Fruit fly (Drosophila melanogaster) whole organism, prepupa: ENCODE measurements around the gene p24-2.

Experiments used
- Blimp-1 ChIP-seq: fragments of 200-800 bp; sonication (Bioruptor generic); optimal IDR thresholded peaks from 3 replicates; lab custom pipeline; 2017; ENCODE audit warnings: missing biosample characterization, missing genetic modification characterization, mild to moderate bottlenecking, moderate library complexity, missing genetic modification reagents
- CG10669 ChIP-seq: fragments of 200-800 bp; sonication (Bioruptor generic); optimal IDR thresholded peaks from 3 replicates; lab custom pipeline; 2018; ENCODE audit warnings: missing biosample characterization, mild to moderate bottlenecking, missing genetic modification characterization, moderate library complexity
- CG11762 ChIP-seq: fragments of 200-800 bp; sonication (Bioruptor generic); optimal IDR thresholded peaks from 3 replicates; lab custom pipeline; 2016; ENCODE audit warnings: missing biosample characterization, missing genetic modification characterization; ENCODE audit not compliant: insufficient read depth
- CG6854 ChIP-seq: fragments of 200-800 bp; sonication (Bioruptor generic); optimal IDR thresholded peaks from 2 replicates; lab custom pipeline; 2017; ENCODE audit warnings: missing biosample characterization, mild to moderate bottlenecking, missing genetic modification characterization
- Eip93F ChIP-seq: fragments of 200-800 bp; sonication (Bioruptor generic); optimal IDR thresholded peaks from 2 replicates; lab custom pipeline; 2016; ENCODE audit warnings: missing biosample characterization, mild to moderate bottlenecking, missing genetic modification characterization
- Gug ChIP-seq: fragments of 200-800 bp; sonication (Bioruptor generic); IDR thresholded peaks from 2 replicates; pipeline ENCODE4 v1.3.6; 2022; ENCODE audit warnings: missing biosample characterization, missing genetic modification characterization
- Hr38 ChIP-seq: sonication (Bioruptor generic); optimal IDR thresholded peaks from 2 replicates; lab custom pipeline; 2016; ENCODE audit warnings: missing biosample characterization, missing genetic modification characterization
- Lpt ChIP-seq: fragments of 200-800 bp; sonication (Bioruptor generic); optimal IDR thresholded peaks from 3 replicates; lab custom pipeline; 2016; ENCODE audit warnings: missing biosample characterization, missing genetic modification characterization
- dac ChIP-seq: fragments of 200-800 bp; sonication (Bioruptor generic); optimal IDR thresholded peaks from 2 replicates; lab custom pipeline; 2017; ENCODE audit warnings: missing biosample characterization, mild to moderate bottlenecking, missing genetic modification characterization
- fd85E ChIP-seq: fragments of 200-800 bp; sonication (Bioruptor generic); optimal IDR thresholded peaks from 3 replicates; lab custom pipeline; 2016; ENCODE audit warnings: missing biosample characterization, missing genetic modification characterization

DNA sequence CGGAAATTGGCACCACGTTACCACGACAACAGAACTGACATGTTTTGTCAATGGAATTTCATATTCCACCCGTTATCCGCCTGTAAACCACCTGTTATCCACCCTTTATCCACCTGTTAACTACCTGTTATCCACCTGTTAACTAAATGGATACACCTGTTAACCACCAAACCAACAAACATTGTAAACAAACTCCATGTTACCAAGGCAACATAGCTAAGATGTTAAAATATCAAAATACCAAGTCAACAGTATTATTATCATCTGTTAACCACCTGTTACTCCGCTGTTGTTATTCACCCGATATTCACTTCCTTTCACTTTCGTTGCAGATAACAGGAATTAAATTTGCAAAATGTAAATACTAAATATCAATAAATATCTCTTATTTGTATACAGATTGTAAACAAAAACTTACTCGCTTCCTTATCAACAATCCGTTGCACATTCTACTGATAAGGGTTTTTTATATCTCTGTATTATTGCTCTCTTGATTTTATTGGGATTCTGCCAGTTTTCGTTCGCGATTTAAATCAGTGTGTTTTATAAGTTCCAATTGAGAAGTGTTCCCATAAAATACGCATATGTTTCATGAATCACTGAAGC is 17.5 kb downstream of the p24-2 start, which contains the start of gene Nepl12:
- no peak for TF ChIP-seq CG6854 (GFP tag; lab: Kevin White, UChicago)
- TF ChIP-seq CG11762, result no peak
- no peak for TF ChIP-seq Eip93F
- no peak for TF ChIP-seq Hr38 (GFP tag; lab: Kevin White, UChicago)
- no peak for TF ChIP-seq CG10669 (GFP tag; lab: Kevin White, UChicago)
- TF ChIP-seq dac (GFP tag; lab: Kevin White, UChicago), result no peak
- no peak for TF ChIP-seq Blimp-1 (GFP tag; lab: Kevin White, UChicago)
- TF ChIP-seq Gug, result no peak
- no peak for TF ChIP-seq fd85E (GFP tag; lab: Kevin White, UChicago)
- no peak for TF ChIP-seq Lpt
